Fruit fly (Drosophila melanogaster): ENCODE results near the gene fws.
A peak's percentile ranks its signal among the peaks of the same experiment; 100 is the strongest.

fws gene

DNA sequence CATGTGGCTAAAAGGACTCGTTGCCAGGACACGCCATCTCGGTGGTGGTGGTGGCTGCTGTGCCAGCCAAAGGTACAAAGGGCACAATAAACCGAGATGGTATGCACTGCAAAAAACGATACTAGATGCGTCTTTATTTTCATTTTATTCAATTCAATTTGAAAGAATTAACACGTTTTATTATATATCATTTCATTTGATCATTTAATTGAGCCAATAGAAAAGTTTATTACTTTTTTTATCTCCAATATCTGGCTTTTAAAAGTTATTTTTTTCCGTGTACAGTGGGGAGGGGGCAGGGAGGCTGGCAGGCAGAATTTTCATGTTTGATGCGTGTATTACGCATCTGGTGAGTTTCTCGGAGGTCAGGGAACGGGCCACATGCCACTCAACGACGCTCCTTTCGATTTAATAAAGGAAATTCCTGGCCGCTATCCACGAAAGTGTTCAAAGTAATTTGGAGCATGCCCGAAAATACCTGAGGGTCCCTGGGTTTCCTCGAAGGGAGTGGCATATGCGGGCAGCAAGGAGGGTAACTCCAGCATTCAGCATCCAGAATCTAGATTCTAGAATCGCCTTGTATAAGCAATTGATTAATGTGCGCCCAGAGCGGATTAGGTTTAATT, 33.4 kb upstream of the fws start (continued):
- TF ChIP-seq CG7987 (GFP tag; optimal IDR thresholded peaks at IDR 0.05) (peak; percentile 46), NFAT (GFP tag; IDR thresholded peaks at IDR 0.05) (peak; percentile 49), CG13424 (tag; optimal IDR thresholded peaks at IDR 0.05) (peak; percentile 94), wor (GFP tag; IDR thresholded peaks at IDR 0.05) (peak; percentile 81), CG34376 (GFP tag; optimal IDR thresholded peaks at IDR 0.05) (peak; percentile 81), Xbp1 (GFP tag; optimal IDR thresholded peaks at IDR 0.05) (peak; percentile 85), Rx (GFP tag; IDR thresholded peaks at IDR 0.05) (peak; percentile 65), CG13775 (GFP tag; optimal IDR thresholded peaks at IDR 0.05) (peak; percentile 82), GATAe (GFP tag; conservative IDR thresholded peaks at IDR 0.05) (peak; percentile 39; the same call in 1 of the 2 replicates), ab (GFP tag; optimal IDR thresholded peaks at IDR 0.05) (peak; percentile 56), CG9609 (GFP tag; optimal IDR thresholded peaks at IDR 0.05) (peak; percentile 76), scrt (GFP tag; optimal IDR thresholded peaks at IDR 0.05) (peak; percentile 86), Mrtf (GFP tag; IDR thresholded peaks at IDR 0.05) (peak; percentile 76; the same call in 2 of the 3 replicates), Med (GFP tag) (no peak), CG1024 (GFP tag; IDR thresholded peaks at IDR 0.05) (peak; percentile 56), CG33213 (GFP tag; optimal IDR thresholded peaks at IDR 0.05) (peak; percentile 61), CG7745 (tag; optimal IDR thresholded peaks at IDR 0.05) (peak; percentile 46), CG11456 (GFP tag; IDR thresholded peaks at IDR 0.05) (peak; percentile 60; the same call in 2 of the 3 replicates), fu2 (GFP tag; optimal IDR thresholded peaks at IDR 0.05) (peak; percentile 68), HmgD (GFP tag; optimal IDR thresholded peaks at IDR 0.05) (no peak), D19A (tag; optimal IDR thresholded peaks at IDR 0.05) (peak; percentile 89), CG7928 (GFP tag; optimal IDR thresholded peaks at IDR 0.05) (peak; percentile 42), luna (GFP tag; optimal IDR thresholded peaks at IDR 0.05) (no peak), CG33557 (GFP tag; optimal IDR thresholded peaks at IDR 0.05) (peak; percentile 95), CG17802 (tag; optimal IDR thresholded peaks at IDR 0.05) (peak; percentile 60), CG5180 (GFP tag; optimal IDR thresholded peaks at IDR 0.05) (peak; percentile 80), gcm2 (GFP tag; optimal IDR thresholded peaks at IDR 0.05) (no peak), bowl (GFP tag; IDR thresholded peaks at IDR 0.05) (peak; percentile 64; the same call in 1 of the 2 replicates), crc (GFP tag; optimal IDR thresholded peaks at IDR 0.05) (peak; percentile 12), CG13123 (GFP tag; optimal IDR thresholded peaks at IDR 0.05) (no peak), cato (GFP tag; optimal IDR thresholded peaks at IDR 0.05; ENCODE audit: borderline replicate concordance) (peak; percentile 59), sim (GFP tag; IDR thresholded peaks at IDR 0.05) (peak; percentile 65; the same call in 1 of the 2 replicates), mam (GFP tag; optimal IDR thresholded peaks at IDR 0.05) (peak; percentile 67), salm (tag; optimal IDR thresholded peaks at IDR 0.05) (peak; percentile 74), twi (tag; optimal IDR thresholded peaks at IDR 0.05) (peak; percentile 86), az2 (GFP tag; optimal IDR thresholded peaks at IDR 0.05) (peak; percentile 80), CG6765 (GFP tag; optimal IDR thresholded peaks at IDR 0.05) (peak; percentile 84), H2.0 (GFP tag; IDR thresholded peaks at IDR 0.05) (peak; percentile 78), CG18262 (tag; optimal IDR thresholded peaks at IDR 0.05) (peak; percentile 95), phol (tag; optimal IDR thresholded peaks at IDR 0.05) (peak; percentile 92), slbo (GFP tag; IDR thresholded peaks at IDR 0.05) (peak; percentile 79), CG12744 (GFP tag; optimal IDR thresholded peaks at IDR 0.05) (no peak), CrebB (tag; optimal IDR thresholded peaks at IDR 0.05) (peak; percentile 86), psq (GFP tag; optimal IDR thresholded peaks at IDR 0.05) (peak; percentile 62), CG9215 (GFP tag; IDR thresholded peaks at IDR 0.05) (peak; percentile 73), gem (tag; optimal IDR thresholded peaks at IDR 0.05) (peak; percentile 94), kay (GFP tag; optimal IDR thresholded peaks at IDR 0.05) (no peak), Lpt (GFP tag; optimal IDR thresholded peaks at IDR 0.05) (no peak), Dp (GFP tag; optimal IDR thresholded peaks at IDR 0.05) (no peak), pan (optimal IDR thresholded peaks at IDR 0.05) (no peak), pan (GFP tag; optimal IDR thresholded peaks at IDR 0.05 in 1 of 2, IDR thresholded peaks at IDR 0.05 in 1 of 2) (peak in 1 of 2 experiments; percentile 89)

Measured in whole organism, embryonic.